Worm (Caenorhabditis elegans) whole organism, L1 larva: ENCODE measurements around the gene K02E11.7.

ENCODE experiments used
- C16A3.4 ChIP-seq: fragments of 150-350 bp; optimal IDR thresholded peaks from 2 replicates; lab custom pipeline; 2014; ENCODE audit warnings: missing biosample characterization, missing genetic modification characterization
- F16B12.6 ChIP-seq: fragments of 150-350 bp; optimal IDR thresholded peaks from 2 replicates; lab custom pipeline; 2014; ENCODE audit warnings: missing biosample characterization, missing genetic modification characterization
- Y116A8C.19 ChIP-seq: sonication (generic microtip); optimal IDR thresholded peaks from 2 replicates; lab custom pipeline; 2016; ENCODE audit warnings: missing compliant biosample characterization, missing genetic modification characterization, borderline replicate concordance
- aha-1 ChIP-seq: fragments of 150-350 bp; optimal IDR thresholded peaks from 2 replicates; lab custom pipeline; 2014; ENCODE audit warnings: missing biosample characterization, missing genetic modification characterization
- aly-2 ChIP-seq: fragments of 150-350 bp; optimal IDR thresholded peaks from 2 replicates; lab custom pipeline; 2014; ENCODE audit warnings: missing biosample characterization, missing genetic modification characterization
- ama-1 ChIP-seq: fragments of 150-350 bp; optimal IDR thresholded peaks from 2 replicates; lab custom pipeline; 2014
- blmp-1 ChIP-seq: fragments of 150-350 bp; optimal IDR thresholded peaks from 2 replicates; lab custom pipeline; 2014; ENCODE audit warnings: missing biosample characterization, missing genetic modification characterization
- ceh-63 ChIP-seq: fragments of 200-800 bp; sonication (Bioruptor generic); optimal IDR thresholded peaks from 2 replicates; lab custom pipeline; 2018; ENCODE audit warnings: mild to moderate bottlenecking, missing genetic modification characterization, missing compliant biosample characterization
- ceh-82 ChIP-seq, 3 experiments: fragments of 150-350 bp in 1 of 3; sonication (generic microtip) in 2 of 3; optimal IDR thresholded peaks; 2 replicates each; lab custom pipeline; 2014 to 2017; ENCODE audit warnings: missing biosample characterization in 3 of 3, missing genetic modification characterization in 3 of 3
- ceh-88 ChIP-seq: fragments of 200-800 bp; sonication (Bioruptor generic); IDR thresholded peaks from 2 replicates; pipeline ENCODE4 v1.3.6; 2022; ENCODE audit warnings: missing genetic modification characterization, missing compliant biosample characterization
- ceh-90 ChIP-seq: sonication (generic microtip); optimal IDR thresholded peaks from 2 replicates; lab custom pipeline; 2016; ENCODE audit warnings: missing genetic modification characterization, missing compliant biosample characterization
- dpl-1 ChIP-seq, 3 experiments: fragments of 150-350 bp in 2 of 3; sonication (generic microtip) in 1 of 3; optimal IDR thresholded peaks; 2 replicates each; lab custom pipeline; 2014 to 2017; ENCODE audit warnings: missing biosample characterization in 3 of 3, missing genetic modification characterization in 3 of 3, missing genetic modification reagents in 3 of 3
- efl-1 ChIP-seq, 4 experiments: fragments of 150-350 bp; optimal IDR thresholded peaks in 3 of 4; peaks in 1 of 4; 1 replicate in 1 of 4; 2 replicates in 3 of 4; lab custom pipeline; 2014; ENCODE audit warnings: missing biosample characterization in 2 of 4, missing genetic modification characterization in 2 of 4, missing genetic modification reagents in 2 of 4
- egl-27 ChIP-seq, 2 experiments: fragments of 150-350 bp in 1 of 2; sonication (generic microtip); optimal IDR thresholded peaks; 3 replicates each; lab custom pipeline; 2017 to 2018; ENCODE audit warnings: missing biosample characterization in 2 of 2, missing genetic modification characterization in 2 of 2, missing genetic modification reagents in 2 of 2
- elt-2 ChIP-seq: sonication (generic microtip); optimal IDR thresholded peaks from 2 replicates; lab custom pipeline; 2016; ENCODE audit warnings: missing genetic modification characterization, mild to moderate bottlenecking, inconsistent platforms, missing compliant biosample characterization, missing genetic modification reagents
- fkh-10 ChIP-seq: sonication (generic microtip); optimal IDR thresholded peaks from 2 replicates; lab custom pipeline; 2017; ENCODE audit warnings: missing biosample characterization, missing genetic modification reagents, missing genetic modification characterization
- fkh-4 ChIP-seq: sonication (generic microtip); optimal IDR thresholded peaks from 2 replicates; lab custom pipeline; 2016; ENCODE audit warnings: missing compliant biosample characterization, missing genetic modification characterization, borderline replicate concordance
- hlh-17 ChIP-seq: fragments of 200-800 bp; sonication (Bioruptor generic); optimal IDR thresholded peaks from 2 replicates; lab custom pipeline; 2018; ENCODE audit warnings: missing genetic modification characterization, mild to moderate bottlenecking, missing compliant biosample characterization, moderate library complexity, borderline replicate concordance
- hpl-2 ChIP-seq: fragments of 150-350 bp; optimal IDR thresholded peaks from 2 replicates; lab custom pipeline; 2014; ENCODE audit warnings: missing biosample characterization, missing genetic modification reagents, missing genetic modification characterization
- irx-1 ChIP-seq: sonication (generic microtip); optimal IDR thresholded peaks from 2 replicates; lab custom pipeline; 2016; ENCODE audit warnings: missing genetic modification characterization, missing compliant biosample characterization
- jun-1 ChIP-seq: fragments of 150-350 bp; optimal IDR thresholded peaks from 2 replicates; lab custom pipeline; 2014; ENCODE audit warnings: missing biosample characterization, missing genetic modification reagents, missing genetic modification characterization
- lin-13 ChIP-seq: fragments of 150-350 bp; optimal IDR thresholded peaks from 2 replicates; lab custom pipeline; 2014; ENCODE audit warnings: missing biosample characterization, missing genetic modification reagents, missing genetic modification characterization
- lir-3 ChIP-seq: sonication (generic microtip); optimal IDR thresholded peaks from 2 replicates; lab custom pipeline; 2016; ENCODE audit warnings: mild to moderate bottlenecking, missing genetic modification characterization, moderate library complexity, missing compliant biosample characterization; ENCODE audit not compliant: poor library complexity
- mef-2 ChIP-seq: fragments of 150-350 bp; optimal IDR thresholded peaks from 2 replicates; lab custom pipeline; 2014; ENCODE audit warnings: missing biosample characterization, missing genetic modification characterization
- mep-1 ChIP-seq: fragments of 150-350 bp; optimal IDR thresholded peaks from 2 replicates; lab custom pipeline; 2014; ENCODE audit warnings: missing biosample characterization, missing genetic modification characterization
- nhr-19 ChIP-seq: fragments of 200-800 bp; sonication (Bioruptor generic); conservative IDR thresholded peaks from 2 replicates; pipeline ENCODE4 v1.3.6; 2022; ENCODE audit warnings: missing genetic modification characterization, missing compliant biosample characterization
- nhr-237 ChIP-seq: fragments of 150-350 bp; optimal IDR thresholded peaks from 2 replicates; lab custom pipeline; 2014; ENCODE audit warnings: missing biosample characterization, missing genetic modification characterization
- nhr-28 ChIP-seq: fragments of 150-350 bp; optimal IDR thresholded peaks from 2 replicates; lab custom pipeline; 2014; ENCODE audit warnings: missing biosample characterization, missing genetic modification characterization
- nhr-71 ChIP-seq: sonication (generic microtip); optimal IDR thresholded peaks from 2 replicates; lab custom pipeline; 2016; ENCODE audit warnings: mild to moderate bottlenecking, missing genetic modification characterization, moderate library complexity, missing compliant biosample characterization
- nhr-84 ChIP-seq: sonication (generic microtip); optimal IDR thresholded peaks from 2 replicates; lab custom pipeline; 2017; ENCODE audit warnings: missing biosample characterization, missing genetic modification characterization
- pax-3 ChIP-seq: fragments of 200-800 bp; sonication (Bioruptor generic); optimal IDR thresholded peaks from 2 replicates; lab custom pipeline; 2018; ENCODE audit warnings: mild to moderate bottlenecking, missing genetic modification characterization, moderate library complexity, missing compliant biosample characterization
- rnt-1 ChIP-seq: sonication (generic microtip); optimal IDR thresholded peaks from 2 replicates; lab custom pipeline; 2016; ENCODE audit warnings: mild to moderate bottlenecking, missing genetic modification characterization, moderate library complexity, missing compliant biosample characterization
- snu-23 ChIP-seq: sonication (generic microtip); optimal IDR thresholded peaks from 2 replicates; lab custom pipeline; 2016; ENCODE audit warnings: missing genetic modification characterization, missing compliant biosample characterization
- sptf-1 ChIP-seq: fragments of 150-350 bp; optimal IDR thresholded peaks from 2 replicates; lab custom pipeline; 2014; ENCODE audit warnings: missing biosample characterization, missing genetic modification characterization
- sup-37 ChIP-seq: fragments of 200-800 bp; sonication (Bioruptor generic); optimal IDR thresholded peaks from 2 replicates; lab custom pipeline; 2018; ENCODE audit warnings: mild to moderate bottlenecking, missing genetic modification characterization, missing compliant biosample characterization
- swsn-7 ChIP-seq: sonication (generic microtip); optimal IDR thresholded peaks from 2 replicates; lab custom pipeline; 2016; ENCODE audit warnings: missing genetic modification characterization, missing compliant biosample characterization
- unc-86 ChIP-seq: sonication (generic microtip); optimal IDR thresholded peaks from 2 replicates; lab custom pipeline; 2016; ENCODE audit warnings: missing genetic modification characterization, missing compliant biosample characterization
- unc-98 ChIP-seq: fragments of 200-800 bp; sonication (Bioruptor generic); IDR thresholded peaks from 2 replicates; pipeline ENCODE4 v1.3.6; 2022; ENCODE audit warnings: missing genetic modification characterization, missing compliant biosample characterization
- xbp-1 ChIP-seq: sonication (generic microtip); optimal IDR thresholded peaks from 2 replicates; lab custom pipeline; 2016; ENCODE audit warnings: missing genetic modification characterization, missing compliant biosample characterization
- zag-1 ChIP-seq: fragments of 150-350 bp; optimal IDR thresholded peaks from 2 replicates; lab custom pipeline; 2014; ENCODE audit warnings: missing biosample characterization, missing genetic modification characterization
- zip-4 ChIP-seq: fragments of 200-800 bp; sonication (Bioruptor generic); optimal IDR thresholded peaks from 2 replicates; lab custom pipeline; 2018; ENCODE audit warnings: mild to moderate bottlenecking, missing genetic modification characterization, moderate library complexity, missing compliant biosample characterization

K02E11.7 gene

ce11 chrV:14270729-14271128, 16.6 kb upstream of the K02E11.7 start, which contains the start of gene F40G12.5:
Gene F40G12.5 (minus strand): TSS chrV:14270829.
- TF ChIP-seq lir-3 (tag; lab: Kevin White, UChicago) (no peak), nhr-71 (tag; lab: Kevin White, UChicago) (no peak), zag-1 (tag; lab: Kevin White, UChicago) (no peak), nhr-84 (tag; lab: Kevin White, UChicago) (no peak), blmp-1 (tag; lab: Kevin White, UChicago) (no peak), ceh-63 (GFP tag; lab: Kevin White, UChicago) (no peak), fkh-4 (no peak), efl-1 (optimal IDR thresholded peaks at IDR 0.05; lab: Kevin White, UChicago) (no peak), efl-1 (GFP tag; optimal IDR thresholded peaks at IDR 0.05 in 1 of 2; lab: Kevin White, UChicago) (no peak)

- no peak for TF ChIP-seq ceh-88 (GFP tag; lab: Robert Waterston, UW)
- TF ChIP-seq xbp-1 (tag; lab: Kevin White, UChicago): no peak
- TF ChIP-seq egl-27 (tag; optimal IDR thresholded peaks at IDR 0.05; lab: Kevin White, UChicago): no peak
- no peak for TF ChIP-seq sptf-1 (tag; lab: Kevin White, UChicago)
- no peak for TF ChIP-seq fkh-10 (GFP tag; lab: Kevin White, UChicago)
- TF ChIP-seq dpl-1 (GFP tag; optimal IDR thresholded peaks at IDR 0.05; lab: Kevin White, UChicago): no peak
- TF ChIP-seq hlh-17 (GFP tag; lab: Kevin White, UChicago): no peak
- no peak for TF ChIP-seq elt-2 (tag; lab: Kevin White, UChicago)
- no peak for TF ChIP-seq snu-23 (GFP tag; lab: Kevin White, UChicago)
- no peak for TF ChIP-seq fkh-4
- no peak for TF ChIP-seq unc-86 (tag; lab: Kevin White, UChicago)
- TF ChIP-seq nhr-71 (tag; lab: Kevin White, UChicago): no peak
- no peak for TF ChIP-seq ceh-82 (tag; optimal IDR thresholded peaks at IDR 0.05; lab: Kevin White, UChicago)
- no peak for TF ChIP-seq nhr-28 (tag; lab: Kevin White, UChicago)
- no peak for TF ChIP-seq pax-3 (tag; lab: Kevin White, UChicago)
- TF ChIP-seq Y116A8C.19 (tag; lab: Kevin White, UChicago): no peak
- TF ChIP-seq nhr-19 (GFP tag; lab: Robert Waterston, UW): no peak
- TF ChIP-seq lin-13 (GFP tag; lab: Kevin White, UChicago): no peak
- no peak for TF ChIP-seq C16A3.4 (tag; lab: Kevin White, UChicago)
- TF ChIP-seq, all 84 proteins: peak for 0
Observed at ce11 chrV:14268616-14269015, 14.5 kb upstream of the K02E11.7 start, which contains the start of gene F40G12.4. Gene F40G12.4 (minus strand): TSS chrV:14268716.

- TF ChIP-seq zip-4 (GFP tag; lab: Kevin White, UChicago) (no peak), hpl-2 (GFP tag; lab: Kevin White, UChicago) (no peak), ama-1 (lab: Kevin White, UChicago) (no peak), swsn-7 (no peak), jun-1 (no peak), mep-1 (tag; lab: Kevin White, UChicago) (no peak), aly-2 (tag; lab: Kevin White, UChicago) (no peak), nhr-28 (tag; lab: Kevin White, UChicago) (no peak), rnt-1 (tag; lab: Kevin White, UChicago) (no peak), aha-1 (no peak), sup-37 (no peak)
Observed at ce11 chrV:14267326-14267942, 13.3 kb upstream of the K02E11.7 start.

- TF ChIP-seq unc-98 (GFP tag; lab: Robert Waterston, UW) (no peak), nhr-237 (no peak), lir-3 (tag; lab: Kevin White, UChicago) (no peak), mef-2 (tag; lab: Kevin White, UChicago) (no peak), ceh-90 (tag; lab: Kevin White, UChicago) (no peak), F16B12.6 (tag; lab: Kevin White, UChicago) (no peak), sup-37 (no peak), irx-1 (no peak), ceh-63 (GFP tag; lab: Kevin White, UChicago) (no peak), zip-4 (GFP tag; lab: Kevin White, UChicago) (no peak), zag-1 (tag; lab: Kevin White, UChicago) (no peak)
Observed at ce11 chrV:14260831-14261230, 6.7 kb upstream of the K02E11.7 start, which contains the start of gene F40G12.2. Gene F40G12.2 (minus strand): TSS chrV:14260931.
